Worm (Caenorhabditis elegans) whole organism, early embryonic: ENCODE results near the gene egl-26.

Experiments used
- B0310.2 ChIP-seq: sonication (generic microtip); optimal IDR thresholded peaks from 2 replicates; lab custom pipeline; 2016; ENCODE audit warnings: mild to moderate bottlenecking, missing genetic modification characterization, missing compliant biosample characterization
- aly-1 ChIP-seq: sonication (generic microtip); optimal IDR thresholded peaks from 2 replicates; lab custom pipeline; 2016; ENCODE audit warnings: missing genetic modification characterization, missing compliant biosample characterization

DNA sequence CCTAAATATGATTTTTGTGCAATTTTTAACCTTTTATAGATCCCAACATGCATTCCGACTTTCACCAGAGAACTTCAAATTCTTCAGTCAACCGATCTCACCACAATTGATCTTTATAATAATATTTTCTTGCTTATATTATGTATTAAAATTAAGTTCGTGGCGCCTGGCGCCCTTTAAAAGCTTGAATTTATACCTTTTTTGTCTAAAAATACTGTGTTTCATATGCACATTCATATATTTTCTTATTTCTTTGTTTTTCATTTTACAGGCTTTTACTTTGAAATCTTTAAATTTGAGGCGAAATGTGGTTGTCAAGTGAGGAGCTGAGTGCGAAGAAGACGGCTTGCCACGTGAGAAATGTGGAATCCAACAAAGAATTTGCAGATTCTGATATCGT is 24.7 kb upstream of the egl-26 start, which contains the start of gene rpoa-49:
- TF ChIP-seq aly-1 (tag; lab: Kevin White, UChicago) (no peak), B0310.2 (tag; lab: Kevin White, UChicago) (no peak)
